Worm (Caenorhabditis elegans): Measurements from ENCODE around the gene mlh-1.

- TF ChIP-seq unc-86 (tag; optimal IDR thresholded peaks at IDR 0.05) = no peak
- TF ChIP-seq dmd-4 (tag; optimal IDR thresholded peaks at IDR 0.05; ENCODE audit: borderline replicate concordance) = no peak
- no peak for TF ChIP-seq T23F11.4 (GFP tag; optimal IDR thresholded peaks at IDR 0.05)
Measured at ce11 chrIII:13549960-13550359, 35.6 kb upstream of the mlh-1 start.

Measured in whole organism, late embryonic.